Worm (Caenorhabditis elegans) whole organism, L1 larva: ENCODE data around the gene Y67A10A.2.
A peak's percentile ranks its signal among the peaks of the same experiment; 100 is the strongest.

Experiments
- C04F5.9 ChIP-seq: sonication (generic microtip); optimal IDR thresholded peaks from 2 replicates; lab custom pipeline; 2016; ENCODE audit warnings: missing genetic modification characterization, missing compliant biosample characterization
- C16A3.4 ChIP-seq: fragments of 150-350 bp; optimal IDR thresholded peaks from 2 replicates; lab custom pipeline; 2014; ENCODE audit warnings: missing biosample characterization, missing genetic modification characterization
- C34B4.2 ChIP-seq: sonication (generic microtip); optimal IDR thresholded peaks from 2 replicates; lab custom pipeline; 2017; ENCODE audit warnings: mild to moderate bottlenecking, missing genetic modification characterization, missing compliant biosample characterization
- F16B12.6 ChIP-seq: fragments of 150-350 bp; optimal IDR thresholded peaks from 2 replicates; lab custom pipeline; 2014; ENCODE audit warnings: missing biosample characterization, missing genetic modification characterization
- aha-1 ChIP-seq: fragments of 150-350 bp; optimal IDR thresholded peaks from 2 replicates; lab custom pipeline; 2014; ENCODE audit warnings: missing biosample characterization, missing genetic modification characterization
- ceh-8 ChIP-seq: fragments of 200-800 bp; sonication (Bioruptor generic); optimal IDR thresholded peaks from 2 replicates; lab custom pipeline; 2018; ENCODE audit warnings: mild to moderate bottlenecking, missing genetic modification characterization, moderate library complexity, missing compliant biosample characterization
- ces-1 ChIP-seq: fragments of 150-350 bp; optimal IDR thresholded peaks from 2 replicates; lab custom pipeline; 2014; ENCODE audit warnings: missing biosample characterization, missing genetic modification reagents, missing genetic modification characterization
- efl-3 ChIP-seq: fragments of 200-800 bp; sonication (Bioruptor generic); optimal IDR thresholded peaks from 2 replicates; lab custom pipeline; 2018; ENCODE audit warnings: mild to moderate bottlenecking, missing genetic modification characterization, missing compliant biosample characterization
- egl-27 ChIP-seq, 2 experiments: fragments of 150-350 bp in 1 of 2; sonication (generic microtip); optimal IDR thresholded peaks; 3 replicates each; lab custom pipeline; 2017 to 2018; ENCODE audit warnings: missing biosample characterization in 2 of 2, missing genetic modification characterization in 2 of 2, missing genetic modification reagents in 2 of 2
- elt-2 ChIP-seq: sonication (generic microtip); optimal IDR thresholded peaks from 2 replicates; lab custom pipeline; 2016; ENCODE audit warnings: missing genetic modification characterization, mild to moderate bottlenecking, inconsistent platforms, missing compliant biosample characterization, missing genetic modification reagents
- elt-3 ChIP-seq, 6 experiments: fragments of 150-350 bp in 1 of 6; sonication (generic microtip); optimal IDR thresholded peaks; 2 replicates each; lab custom pipeline; 2017 to 2018; ENCODE audit warnings: missing biosample characterization in 6 of 6, missing genetic modification characterization in 6 of 6, inconsistent platforms in 1 of 6
- ets-5 ChIP-seq: fragments of 200-800 bp; sonication (Bioruptor generic); IDR thresholded peaks from 2 replicates; pipeline ENCODE4 v1.3.6; 2022; ENCODE audit warnings: missing genetic modification characterization, missing compliant biosample characterization
- fkh-10 ChIP-seq: sonication (generic microtip); optimal IDR thresholded peaks from 2 replicates; lab custom pipeline; 2017; ENCODE audit warnings: missing biosample characterization, missing genetic modification reagents, missing genetic modification characterization
- fkh-8 ChIP-seq: sonication (generic microtip); optimal IDR thresholded peaks from 2 replicates; lab custom pipeline; 2016; ENCODE audit warnings: mild to moderate bottlenecking, missing genetic modification characterization, missing compliant biosample characterization
- grh-1 ChIP-seq: fragments of 200-800 bp; sonication (Bioruptor generic); IDR thresholded peaks from 2 replicates; pipeline ENCODE4 v1.3.6; 2022; ENCODE audit warnings: missing genetic modification reagents, missing genetic modification characterization, missing compliant biosample characterization
- irx-1 ChIP-seq: sonication (generic microtip); optimal IDR thresholded peaks from 2 replicates; lab custom pipeline; 2016; ENCODE audit warnings: missing genetic modification characterization, missing compliant biosample characterization
- isw-1 ChIP-seq: fragments of 200-800 bp; sonication (Bioruptor generic); IDR thresholded peaks from 2 replicates; pipeline ENCODE4 v1.3.6; 2022; ENCODE audit warnings: missing genetic modification characterization, missing compliant biosample characterization
- lin-13 ChIP-seq: fragments of 150-350 bp; optimal IDR thresholded peaks from 2 replicates; lab custom pipeline; 2014; ENCODE audit warnings: missing biosample characterization, missing genetic modification reagents, missing genetic modification characterization
- lin-15B ChIP-seq: fragments of 150-350 bp; sonication (generic microtip); optimal IDR thresholded peaks from 3 replicates; lab custom pipeline; 2014; ENCODE audit warnings: missing biosample characterization, missing genetic modification characterization
- lsy-2 ChIP-seq, 2 experiments: fragments of 150-350 bp; optimal IDR thresholded peaks; 2 replicates each; lab custom pipeline; 2014; ENCODE audit warnings: missing biosample characterization in 2 of 2, missing genetic modification characterization in 2 of 2
- mdl-1 ChIP-seq, 2 experiments: fragments of 150-350 bp; optimal IDR thresholded peaks; 2 replicates each; lab custom pipeline; 2014 to 2017; ENCODE audit warnings: missing biosample characterization in 2 of 2, missing genetic modification characterization in 2 of 2, inconsistent platforms in 1 of 2
- mef-2 ChIP-seq: fragments of 150-350 bp; optimal IDR thresholded peaks from 2 replicates; lab custom pipeline; 2014; ENCODE audit warnings: missing biosample characterization, missing genetic modification characterization
- mep-1 ChIP-seq: fragments of 150-350 bp; optimal IDR thresholded peaks from 2 replicates; lab custom pipeline; 2014; ENCODE audit warnings: missing biosample characterization, missing genetic modification characterization
- nhr-12 ChIP-seq: sonication (generic microtip); optimal IDR thresholded peaks from 2 replicates; lab custom pipeline; 2017; ENCODE audit warnings: missing biosample characterization, missing genetic modification characterization
- nhr-19 ChIP-seq: fragments of 200-800 bp; sonication (Bioruptor generic); conservative IDR thresholded peaks from 2 replicates; pipeline ENCODE4 v1.3.6; 2022; ENCODE audit warnings: missing genetic modification characterization, missing compliant biosample characterization
- nhr-20 ChIP-seq: sonication (generic microtip); optimal IDR thresholded peaks from 2 replicates; lab custom pipeline; 2016; ENCODE audit warnings: mild to moderate bottlenecking, missing genetic modification characterization, missing compliant biosample characterization
- nhr-237 ChIP-seq: fragments of 150-350 bp; optimal IDR thresholded peaks from 2 replicates; lab custom pipeline; 2014; ENCODE audit warnings: missing biosample characterization, missing genetic modification characterization
- nhr-28 ChIP-seq: fragments of 150-350 bp; optimal IDR thresholded peaks from 2 replicates; lab custom pipeline; 2014; ENCODE audit warnings: missing biosample characterization, missing genetic modification characterization
- nhr-47 ChIP-seq: sonication (generic microtip); optimal IDR thresholded peaks from 2 replicates; lab custom pipeline; 2016; ENCODE audit warnings: mild to moderate bottlenecking, missing genetic modification characterization, moderate library complexity, missing compliant biosample characterization
- nhr-71 ChIP-seq: sonication (generic microtip); optimal IDR thresholded peaks from 2 replicates; lab custom pipeline; 2016; ENCODE audit warnings: mild to moderate bottlenecking, missing genetic modification characterization, moderate library complexity, missing compliant biosample characterization
- nhr-85 ChIP-seq: sonication (generic microtip); peaks from one replicate; lab custom pipeline; 2016; ENCODE audit warnings: missing genetic modification characterization, inconsistent platforms, missing compliant biosample characterization
- pag-3 ChIP-seq: sonication (generic microtip); optimal IDR thresholded peaks from 2 replicates; lab custom pipeline; 2017; ENCODE audit warnings: missing genetic modification characterization, mild to moderate bottlenecking, missing compliant biosample characterization, antibody characterized with exemption, borderline replicate concordance; ENCODE audit not compliant: insufficient read depth
- pqm-1 ChIP-seq: sonication (generic microtip); optimal IDR thresholded peaks from 3 replicates; lab custom pipeline; 2017; ENCODE audit warnings: missing biosample characterization, missing genetic modification characterization
- skn-1 ChIP-seq: fragments of 150-350 bp; optimal IDR thresholded peaks from 2 replicates; lab custom pipeline; 2014; ENCODE audit warnings: missing biosample characterization, missing genetic modification characterization
- snu-23 ChIP-seq: sonication (generic microtip); optimal IDR thresholded peaks from 2 replicates; lab custom pipeline; 2016; ENCODE audit warnings: missing genetic modification characterization, missing compliant biosample characterization
- sox-4 ChIP-seq: sonication (generic microtip); optimal IDR thresholded peaks from 2 replicates; lab custom pipeline; 2016; ENCODE audit warnings: missing genetic modification characterization, missing compliant biosample characterization
- sup-37 ChIP-seq: fragments of 200-800 bp; sonication (Bioruptor generic); optimal IDR thresholded peaks from 2 replicates; lab custom pipeline; 2018; ENCODE audit warnings: mild to moderate bottlenecking, missing genetic modification characterization, missing compliant biosample characterization
- swsn-7 ChIP-seq: sonication (generic microtip); optimal IDR thresholded peaks from 2 replicates; lab custom pipeline; 2016; ENCODE audit warnings: missing genetic modification characterization, missing compliant biosample characterization
- unc-86 ChIP-seq: sonication (generic microtip); optimal IDR thresholded peaks from 2 replicates; lab custom pipeline; 2016; ENCODE audit warnings: missing genetic modification characterization, missing compliant biosample characterization
- unc-98 ChIP-seq: fragments of 200-800 bp; sonication (Bioruptor generic); IDR thresholded peaks from 2 replicates; pipeline ENCODE4 v1.3.6; 2022; ENCODE audit warnings: missing genetic modification characterization, missing compliant biosample characterization
- vab-15 ChIP-seq: sonication (generic microtip); optimal IDR thresholded peaks from 2 replicates; lab custom pipeline; 2017; ENCODE audit warnings: missing genotype, mild to moderate bottlenecking, missing genetic modification characterization, missing compliant biosample characterization
- zag-1 ChIP-seq: fragments of 150-350 bp; optimal IDR thresholded peaks from 2 replicates; lab custom pipeline; 2014; ENCODE audit warnings: missing biosample characterization, missing genetic modification characterization
- ztf-11 ChIP-seq, 2 experiments: sonication (generic microtip); optimal IDR thresholded peaks; 2 replicates each; lab custom pipeline; 2016 to 2017; ENCODE audit warnings: missing genetic modification characterization in 2 of 2, missing biosample characterization in 1 of 2, missing compliant biosample characterization in 1 of 2
- ztf-4 ChIP-seq: fragments of 150-350 bp; optimal IDR thresholded peaks from 2 replicates; lab custom pipeline; 2014; ENCODE audit warnings: missing biosample characterization, missing genetic modification characterization

The Y67A10A.2 gene

ce11 chrIV:14337757-14338156 lies at the start of gene Y67A10A.2:
Y67A10A.2 (plus strand) TSS chrIV:14338057.
- no peak for TF ChIP-seq fkh-10
- TF ChIP-seq aha-1: no peak
- TF ChIP-seq nhr-28 (tag; lab: Kevin White, UChicago): no peak
- TF ChIP-seq vab-15 (tag; lab: Kevin White, UChicago): no peak
- TF ChIP-seq nhr-47 (tag; lab: Kevin White, UChicago): no peak
- TF ChIP-seq nhr-19: no peak
- no peak for TF ChIP-seq skn-1 (tag; lab: Kevin White, UChicago)
- no peak for TF ChIP-seq nhr-237
- TF ChIP-seq ceh-8 (GFP tag; lab: Kevin White, UChicago): no peak
- TF ChIP-seq egl-27 (tag; optimal IDR thresholded peaks at IDR 0.05; lab: Kevin White, UChicago): no peak

ce11 chrIV:14291601-14292000 lies 46.3 kb upstream of the Y67A10A.2 start, which contains the start of gene Y64G10A.7:
Y64G10A.7 (plus strand) TSS chrIV:14291901.
- TF ChIP-seq sox-4 (no peak), mef-2 (tag; lab: Kevin White, UChicago) (no peak), aha-1 (no peak), pqm-1 (tag; lab: Kevin White, UChicago) (no peak), lin-13 (no peak), irx-1 (no peak), efl-3 (GFP tag; lab: Kevin White, UChicago) (no peak), grh-1 (GFP tag; lab: Robert Waterston, UW) (no peak), pag-3 (tag; lab: Kevin White, UChicago) (no peak), snu-23 (GFP tag; lab: Kevin White, UChicago) (no peak), nhr-28 (tag; lab: Kevin White, UChicago) (no peak)

- TF ChIP-seq sox-4: no peak
- TF ChIP-seq ets-5 (GFP tag; lab: Robert Waterston, UW): no peak
- TF ChIP-seq elt-2 (tag; lab: Kevin White, UChicago): no peak
- no peak for TF ChIP-seq C34B4.2 (tag; lab: Kevin White, UChicago)
- no peak for TF ChIP-seq F16B12.6 (tag; lab: Kevin White, UChicago)
- no peak for TF ChIP-seq unc-86 (tag; lab: Kevin White, UChicago)
- no peak for TF ChIP-seq ztf-11 (tag; optimal IDR thresholded peaks at IDR 0.05; lab: Kevin White, UChicago)
- TF ChIP-seq nhr-71 (tag; lab: Kevin White, UChicago): no peak
- TF ChIP-seq swsn-7 (tag; lab: Kevin White, UChicago): no peak
- no peak for TF ChIP-seq grh-1 (GFP tag; lab: Robert Waterston, UW)
- TF ChIP-seq elt-3 (tag; optimal IDR thresholded peaks at IDR 0.05; lab: Kevin White, UChicago): no peak
- no peak for TF ChIP-seq nhr-12
- TF ChIP-seq nhr-47 (tag; lab: Kevin White, UChicago): no peak
These were observed 42.6 kb upstream of the Y67A10A.2 start for ce11 chrIV:14295262-14295661.

ce11 chrIV:14297058-14297457 lies 40.8 kb upstream of the Y67A10A.2 start:
- TF ChIP-seq nhr-71 (tag; lab: Kevin White, UChicago) (no peak), nhr-85 (tag; lab: Kevin White, UChicago) (peak; percentile 16), sup-37 (GFP tag; lab: Kevin White, UChicago) (no peak), nhr-28 (tag; lab: Kevin White, UChicago) (no peak)

- no peak for TF ChIP-seq ztf-4 (tag; lab: Kevin White, UChicago)
- no peak for TF ChIP-seq lin-15B (tag; lab: Kevin White, UChicago)
- no peak for TF ChIP-seq nhr-237
- no peak for TF ChIP-seq isw-1
- no peak for TF ChIP-seq nhr-20 (tag; lab: Kevin White, UChicago)
- TF ChIP-seq mdl-1 (tag; optimal IDR thresholded peaks at IDR 0.05; lab: Kevin White, UChicago): no peak
- no peak for TF ChIP-seq elt-3 (tag; optimal IDR thresholded peaks at IDR 0.05; lab: Kevin White, UChicago)
- TF ChIP-seq skn-1 (tag; lab: Kevin White, UChicago): no peak
- no peak for TF ChIP-seq F16B12.6 (tag; lab: Kevin White, UChicago)
- TF ChIP-seq sup-37 (GFP tag; lab: Kevin White, UChicago): no peak
- no peak for TF ChIP-seq nhr-12
- TF ChIP-seq mep-1 (tag; lab: Kevin White, UChicago): no peak
- TF ChIP-seq ces-1: no peak
- no peak for TF ChIP-seq unc-98
- TF ChIP-seq C04F5.9: no peak
- TF ChIP-seq C16A3.4 (tag; lab: Kevin White, UChicago): no peak
- TF ChIP-seq lsy-2 (tag; optimal IDR thresholded peaks at IDR 0.05; lab: Kevin White, UChicago): no peak
- no peak for TF ChIP-seq zag-1 (tag; lab: Kevin White, UChicago)
- no peak for TF ChIP-seq C34B4.2 (tag; lab: Kevin White, UChicago)
- no peak for TF ChIP-seq fkh-8 (tag; lab: Kevin White, UChicago)
These were observed 32.0 kb upstream of the Y67A10A.2 start for ce11 chrIV:14305813-14306212.
